Fruit fly (Drosophila melanogaster): ENCODE measurements around the gene CG12496.

CG12496 gene

dm6 chrX:2363733-2364132, 47.0 kb downstream of the CG12496 start:
- TF ChIP-seq Mio (GFP tag; optimal IDR thresholded peaks at IDR 0.05) (no peak), fru (GFP tag; optimal IDR thresholded peaks at IDR 0.05) (peak; percentile 15)

dm6 chrX:2362414-2362813, 48.3 kb downstream of the CG12496 start:
- TF ChIP-seq N (GFP tag; optimal IDR thresholded peaks at IDR 0.05) (no peak), Dif (GFP tag; optimal IDR thresholded peaks at IDR 0.05; ENCODE audit: partially characterized antibody) (no peak), CG32264 (GFP tag; optimal IDR thresholded peaks at IDR 0.05) (no peak), tai (GFP tag; optimal IDR thresholded peaks at IDR 0.05) (no peak), Abd-B (GFP tag; optimal IDR thresholded peaks at IDR 0.05) (no peak), Jra (GFP tag; optimal IDR thresholded peaks at IDR 0.05) (no peak), Dfd (GFP tag; optimal IDR thresholded peaks at IDR 0.05) (no peak), dsf (GFP tag; optimal IDR thresholded peaks at IDR 0.05; ENCODE audit: borderline replicate concordance) (no peak), psq (GFP tag; optimal IDR thresholded peaks at IDR 0.05) (no peak), rgr (GFP tag; optimal IDR thresholded peaks at IDR 0.05) (no peak), CrebA (GFP tag; optimal IDR thresholded peaks at IDR 0.05; ENCODE audit: borderline replicate concordance) (no peak), dmrt93B (GFP tag; optimal IDR thresholded peaks at IDR 0.05) (no peak), Rel (GFP tag; optimal IDR thresholded peaks at IDR 0.05) (no peak), Rel (tag; optimal IDR thresholded peaks at IDR 0.05) (no peak), OdsH (GFP tag; optimal IDR thresholded peaks at IDR 0.05) (no peak), pan (optimal IDR thresholded peaks at IDR 0.05) (no peak), jim (GFP tag; optimal IDR thresholded peaks at IDR 0.05) (no peak), woc (GFP tag; optimal IDR thresholded peaks at IDR 0.05) (no peak)

dm6 chrX:2360992-2361391, 49.7 kb downstream of the CG12496 start:
- no peak for TF ChIP-seq Dif (GFP tag; optimal IDR thresholded peaks at IDR 0.05; ENCODE audit: partially characterized antibody)
- TF ChIP-seq psq (GFP tag; optimal IDR thresholded peaks at IDR 0.05): peak; percentile 56
- no peak for TF ChIP-seq CG32264 (GFP tag; optimal IDR thresholded peaks at IDR 0.05)

dm6 chrX:2359845-2360244, 50.9 kb downstream of the CG12496 start:
- TF ChIP-seq dmrt93B (GFP tag; optimal IDR thresholded peaks at IDR 0.05) (peak; percentile 88), dsf (GFP tag; optimal IDR thresholded peaks at IDR 0.05; ENCODE audit: borderline replicate concordance) (peak; percentile 34), Hnf4 (GFP tag; optimal IDR thresholded peaks at IDR 0.05) (peak; percentile 73), Hr78 (GFP tag; optimal IDR thresholded peaks at IDR 0.05) (no peak), sv (GFP tag; optimal IDR thresholded peaks at IDR 0.05) (no peak), GATAd (GFP tag; optimal IDR thresholded peaks at IDR 0.05) (no peak), h (GFP tag; optimal IDR thresholded peaks at IDR 0.05) (peak; percentile 87), CG32264 (GFP tag; optimal IDR thresholded peaks at IDR 0.05) (peak; percentile 34), CG9705 (GFP tag; optimal IDR thresholded peaks at IDR 0.05) (peak; percentile 90), Jra (GFP tag; optimal IDR thresholded peaks at IDR 0.05) (peak; percentile 58), Mio (GFP tag; optimal IDR thresholded peaks at IDR 0.05) (no peak), usp (GFP tag; optimal IDR thresholded peaks at IDR 0.05) (no peak), Abd-B (GFP tag; optimal IDR thresholded peaks at IDR 0.05) (no peak), dl (GFP tag; optimal IDR thresholded peaks at IDR 0.05; ENCODE audit: insufficient read depth in 1 of 2, partially characterized antibody in 2 of 2) (no peak), tai (GFP tag; optimal IDR thresholded peaks at IDR 0.05) (peak; percentile 74), Hr83 (GFP tag; optimal IDR thresholded peaks at IDR 0.05; ENCODE audit: poor library complexity, severe bottlenecking) (no peak), rgr (GFP tag; optimal IDR thresholded peaks at IDR 0.05) (peak; percentile 85), pan (optimal IDR thresholded peaks at IDR 0.05) (no peak), Sp1 (GFP tag; optimal IDR thresholded peaks at IDR 0.05) (peak; percentile 81), ey (GFP tag; optimal IDR thresholded peaks at IDR 0.05) (peak; percentile 78), lola (GFP tag; optimal IDR thresholded peaks at IDR 0.05) (no peak), Dif (GFP tag; optimal IDR thresholded peaks at IDR 0.05; ENCODE audit: partially characterized antibody) (no peak), Dfd (GFP tag; optimal IDR thresholded peaks at IDR 0.05) (no peak), Rel (GFP tag; optimal IDR thresholded peaks at IDR 0.05) (no peak), Rel (tag; optimal IDR thresholded peaks at IDR 0.05) (peak; percentile 39), Vsx2 (GFP tag; optimal IDR thresholded peaks at IDR 0.05; ENCODE audit: partially characterized antibody) (no peak), N (GFP tag; optimal IDR thresholded peaks at IDR 0.05) (no peak), foxo (GFP tag; optimal IDR thresholded peaks at IDR 0.05) (peak in 1 of 2 experiments; percentile 87), OdsH (GFP tag; optimal IDR thresholded peaks at IDR 0.05) (peak; percentile 71), CrebA (GFP tag; optimal IDR thresholded peaks at IDR 0.05; ENCODE audit: borderline replicate concordance) (no peak), woc (GFP tag; optimal IDR thresholded peaks at IDR 0.05) (peak; percentile 64), brk (GFP tag; optimal IDR thresholded peaks at IDR 0.05) (peak; percentile 32), Myc (optimal IDR thresholded peaks at IDR 0.05) (no peak), sage (GFP tag; optimal IDR thresholded peaks at IDR 0.05) (peak; percentile 72), br (GFP tag; optimal IDR thresholded peaks at IDR 0.05) (peak; percentile 84), HLH106 (tag; optimal IDR thresholded peaks at IDR 0.05) (peak; percentile 85), fru (GFP tag; optimal IDR thresholded peaks at IDR 0.05) (peak; percentile 89), psq (GFP tag; optimal IDR thresholded peaks at IDR 0.05) (peak; percentile 68), jim (GFP tag; optimal IDR thresholded peaks at IDR 0.05) (no peak)

Measured in whole organism, wandering third instar larva.